Worm (Caenorhabditis elegans) whole organism, late embryonic: ENCODE results near the gene K07F5.8.
A peak's percentile ranks its signal among the peaks of the same experiment; 100 is the strongest.
"Not testable (repeated sequence)": the region's sequence is repeated elsewhere in the genome, so short reads cannot be mapped to it uniquely, and the experiment has no call there.

Source experiments
- C38D4.7 ChIP-seq: fragments of 200-800 bp; sonication (Bioruptor generic); optimal IDR thresholded peaks from 2 replicates; lab custom pipeline; 2018; ENCODE audit warnings: mild to moderate bottlenecking, missing genetic modification characterization, moderate library complexity, missing compliant biosample characterization
- K02D7.2 ChIP-seq: sonication (generic microtip); optimal IDR thresholded peaks from 2 replicates; lab custom pipeline; 2017; ENCODE audit warnings: mild to moderate bottlenecking, missing genetic modification characterization, missing compliant biosample characterization
- T23F11.4 ChIP-seq: fragments of 200-800 bp; sonication (Bioruptor generic); optimal IDR thresholded peaks from 2 replicates; lab custom pipeline; 2018; ENCODE audit warnings: mild to moderate bottlenecking, missing genetic modification characterization, missing compliant biosample characterization
- Y22D7AL.16 ChIP-seq: sonication (generic microtip); optimal IDR thresholded peaks from 2 replicates; lab custom pipeline; 2016; ENCODE audit warnings: missing genetic modification characterization, missing compliant biosample characterization
- ama-1 ChIP-seq: fragments of 150-350 bp; optimal IDR thresholded peaks from 2 replicates; lab custom pipeline; 2014
- ceh-14 ChIP-seq: sonication (generic microtip); optimal IDR thresholded peaks from 2 replicates; lab custom pipeline; 2016; ENCODE audit warnings: missing genotype, missing genetic modification characterization, missing compliant biosample characterization
- ceh-2 ChIP-seq: sonication (generic microtip); optimal IDR thresholded peaks from 2 replicates; lab custom pipeline; 2016; ENCODE audit warnings: missing genotype, missing genetic modification characterization, missing compliant biosample characterization
- ceh-30 ChIP-seq: fragments of 150-350 bp; optimal IDR thresholded peaks from 2 replicates; lab custom pipeline; 2014; ENCODE audit warnings: missing biosample characterization, missing genetic modification characterization
- ceh-34 ChIP-seq: sonication (generic microtip); optimal IDR thresholded peaks from 2 replicates; lab custom pipeline; 2016; ENCODE audit warnings: mild to moderate bottlenecking, missing genetic modification characterization, missing compliant biosample characterization
- elt-2 ChIP-seq: sonication (generic microtip); optimal IDR thresholded peaks from 2 replicates; lab custom pipeline; 2016; ENCODE audit warnings: missing genetic modification reagents, missing genetic modification characterization, missing compliant biosample characterization
- elt-4 ChIP-seq: sonication (generic microtip); optimal IDR thresholded peaks from 2 replicates; lab custom pipeline; 2016; ENCODE audit warnings: missing genetic modification characterization, missing compliant biosample characterization
- fax-1 ChIP-seq: sonication (generic microtip); optimal IDR thresholded peaks from 2 replicates; lab custom pipeline; 2016; ENCODE audit warnings: missing genotype, missing genetic modification characterization, missing compliant biosample characterization
- fkh-10 ChIP-seq: fragments of 150-350 bp; optimal IDR thresholded peaks from 2 replicates; lab custom pipeline; 2014; ENCODE audit warnings: missing biosample characterization, missing genetic modification reagents, missing genetic modification characterization
- gmeb-2 ChIP-seq: sonication (generic microtip); optimal IDR thresholded peaks from 2 replicates; lab custom pipeline; 2016; ENCODE audit warnings: missing genetic modification characterization, inconsistent platforms, missing compliant biosample characterization
- hlh-30 ChIP-seq: sonication (generic microtip); optimal IDR thresholded peaks from 2 replicates; lab custom pipeline; 2017; ENCODE audit warnings: antibody characterized with exemption, missing genetic modification characterization, missing compliant biosample characterization; ENCODE audit not compliant: insufficient read depth
- lim-6 ChIP-seq: sonication (generic microtip); optimal IDR thresholded peaks from 2 replicates; lab custom pipeline; 2016; ENCODE audit warnings: missing genetic modification characterization, missing compliant biosample characterization
- lin-11 ChIP-seq: fragments of 200-800 bp; sonication (Bioruptor generic); optimal IDR thresholded peaks from 2 replicates; lab custom pipeline; 2018; ENCODE audit warnings: mild to moderate bottlenecking, missing genetic modification characterization, missing compliant biosample characterization
- madf-2 ChIP-seq: sonication (generic microtip); optimal IDR thresholded peaks from 2 replicates; lab custom pipeline; 2017; ENCODE audit warnings: missing genetic modification characterization, missing compliant biosample characterization
- mec-3 ChIP-seq: sonication (generic microtip); optimal IDR thresholded peaks from 2 replicates; lab custom pipeline; 2016; ENCODE audit warnings: borderline replicate concordance, missing genetic modification characterization, missing compliant biosample characterization
- nfya-1 ChIP-seq: sonication (generic microtip); optimal IDR thresholded peaks from 2 replicates; lab custom pipeline; 2017; ENCODE audit warnings: missing genetic modification characterization, mild to moderate bottlenecking, missing compliant biosample characterization, antibody characterized with exemption, moderate library complexity
- pat-9 ChIP-seq: fragments of 200-800 bp; sonication (Bioruptor generic); optimal IDR thresholded peaks from 2 replicates; lab custom pipeline; 2018; ENCODE audit warnings: mild to moderate bottlenecking, missing genetic modification characterization, moderate library complexity, missing compliant biosample characterization
- pax-1 ChIP-seq: fragments of 150-350 bp; optimal IDR thresholded peaks from 2 replicates; lab custom pipeline; 2014; ENCODE audit warnings: missing biosample characterization, missing genetic modification characterization
- pqm-1 ChIP-seq: sonication (generic microtip); optimal IDR thresholded peaks from 2 replicates; lab custom pipeline; 2016; ENCODE audit warnings: missing genetic modification characterization, missing compliant biosample characterization
- pros-1 ChIP-seq: fragments of 150-350 bp; optimal IDR thresholded peaks from 2 replicates; lab custom pipeline; 2014; ENCODE audit warnings: missing biosample characterization, missing genetic modification reagents, missing genetic modification characterization
- rnt-1 ChIP-seq: sonication (generic microtip); optimal IDR thresholded peaks from 2 replicates; lab custom pipeline; 2016; ENCODE audit warnings: missing genetic modification characterization, missing compliant biosample characterization
- syd-9 ChIP-seq: sonication (generic microtip); optimal IDR thresholded peaks from 2 replicates; lab custom pipeline; 2016; ENCODE audit warnings: mild to moderate bottlenecking, missing genetic modification characterization, moderate library complexity, missing compliant biosample characterization
- tbx-2 ChIP-seq: sonication (generic microtip); optimal IDR thresholded peaks from 2 replicates; lab custom pipeline; 2016; ENCODE audit warnings: missing genetic modification characterization, missing compliant biosample characterization
- tbx-7 ChIP-seq: sonication (generic microtip); optimal IDR thresholded peaks from 2 replicates; lab custom pipeline; 2016; ENCODE audit warnings: missing genotype, missing genetic modification characterization, missing compliant biosample characterization
- unc-42 ChIP-seq: sonication (generic microtip); optimal IDR thresholded peaks from 2 replicates; lab custom pipeline; 2016; ENCODE audit warnings: missing genotype, missing genetic modification characterization, missing compliant biosample characterization

Gene K07F5.8

DNA sequence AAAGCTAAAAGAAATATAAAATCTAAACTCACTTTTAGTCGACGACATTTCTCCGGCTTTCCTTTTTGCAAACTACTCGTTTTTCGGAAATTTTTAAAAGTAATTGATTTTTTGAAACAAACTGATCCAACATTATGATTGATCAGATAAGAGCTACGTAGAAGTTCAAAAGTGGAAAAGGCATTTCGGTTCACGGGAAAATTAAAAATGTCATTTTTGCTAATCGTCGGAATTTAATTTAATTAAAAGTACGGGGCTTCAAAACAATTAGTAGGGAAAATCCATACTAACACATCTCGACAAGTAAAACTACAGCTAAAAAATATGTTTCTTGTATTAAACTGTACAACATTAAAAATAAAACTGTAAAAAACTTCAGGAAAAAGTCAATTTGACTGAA is at the start of gene K07F5.8:
K07F5.8 (minus strand) TSS at position 101 of the 400 bp plus-strand sequence.
- no peak for TF ChIP-seq fax-1
- no peak for TF ChIP-seq T23F11.4
- no peak for TF ChIP-seq ceh-2 (tag; lab: Kevin White, UChicago)
- no peak for TF ChIP-seq syd-9 (tag; lab: Kevin White, UChicago)
- TF ChIP-seq, all 69 proteins: peak for 0

DNA sequence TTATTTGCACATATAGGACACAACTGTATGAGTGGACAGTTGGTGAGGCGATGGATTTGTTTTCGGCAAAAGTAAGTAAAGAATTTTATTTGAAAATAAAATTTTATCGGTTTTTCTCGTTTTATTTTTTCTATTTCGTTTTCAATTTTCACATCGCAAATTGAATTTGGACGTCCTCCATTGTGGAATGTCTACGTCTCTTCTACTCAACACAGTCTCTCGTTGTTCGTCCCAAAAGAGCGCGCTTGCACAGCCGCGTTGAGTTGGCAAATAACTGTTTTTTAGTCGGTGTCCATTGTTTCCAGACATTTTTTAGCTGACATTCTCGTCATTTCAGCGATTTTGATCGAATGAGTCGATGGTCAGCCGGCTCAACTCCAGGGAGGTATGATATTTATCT is 49.7 kb upstream of the K07F5.8 start:
- TF ChIP-seq ceh-30 (no peak), elt-4 (no peak), unc-42 (peak; percentile 95), syd-9 (tag; lab: Kevin White, UChicago) (no peak)

DNA sequence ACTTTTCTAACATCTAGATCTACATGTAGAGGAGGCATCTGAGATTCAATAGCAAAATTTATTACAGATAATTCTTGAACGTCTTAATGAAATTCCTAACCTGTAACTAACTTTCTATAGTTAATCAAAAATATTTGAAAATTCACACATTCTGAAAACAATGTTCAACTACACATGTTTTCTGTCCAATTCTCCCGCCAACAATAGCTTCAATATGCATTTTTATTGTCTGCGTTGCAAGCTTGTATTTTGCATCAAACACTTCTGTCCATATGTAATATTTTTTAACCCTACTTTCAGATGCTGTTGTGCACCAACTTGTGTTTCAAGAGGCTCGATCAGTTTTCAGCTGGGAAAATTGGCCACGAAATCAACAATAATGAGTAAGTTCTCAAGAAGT is 49.2 kb upstream of the K07F5.8 start, which contains the start of gene tbc-3:
tbc-3 (plus strand) TSS at position 301 of the 400 bp plus-strand sequence.
- TF ChIP-seq tbx-7 (tag; lab: Kevin White, UChicago) (no peak), lim-6 (tag; lab: Kevin White, UChicago) (no peak), madf-2 (tag; lab: Kevin White, UChicago) (no peak), mec-3 (tag; lab: Kevin White, UChicago) (no peak), tbx-2 (tag; lab: Kevin White, UChicago) (no peak), K02D7.2 (tag; lab: Kevin White, UChicago) (no peak), C38D4.7 (GFP tag; lab: Kevin White, UChicago) (no peak), Y22D7AL.16 (tag; lab: Kevin White, UChicago) (no peak), ceh-14 (tag; lab: Kevin White, UChicago) (no peak), ama-1 (lab: Kevin White, UChicago) (no peak), nfya-1 (tag; lab: Kevin White, UChicago) (no peak), fkh-10 (GFP tag; lab: Kevin White, UChicago) (no peak)

DNA sequence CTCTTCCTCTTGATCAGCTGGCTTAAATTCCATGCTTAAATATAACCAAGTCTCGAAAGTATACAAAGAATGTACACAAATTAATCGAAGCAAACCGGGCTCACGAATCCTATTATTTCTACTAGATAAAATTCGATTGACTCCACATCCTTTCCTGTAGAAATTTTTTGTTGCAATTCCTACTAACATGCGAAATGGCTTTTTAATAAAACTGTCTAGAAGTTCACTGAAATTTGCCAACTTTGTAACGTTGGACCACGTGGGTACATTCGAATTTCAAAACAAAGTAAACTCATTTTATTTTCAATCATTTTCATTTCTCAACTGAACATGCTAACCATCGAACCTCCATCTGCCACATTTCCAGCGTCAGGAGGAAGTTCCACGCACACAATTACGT is 45.6 kb upstream of the K07F5.8 start, which contains the start of gene ssp-32:
ssp-32 (plus strand) TSS at position 301 of the 400 bp plus-strand sequence.
- TF ChIP-seq gmeb-2 (tag; lab: Kevin White, UChicago) = no peak
- TF ChIP-seq pax-1 (tag; lab: Kevin White, UChicago) = no peak
- no peak for TF ChIP-seq syd-9 (tag; lab: Kevin White, UChicago)
- TF ChIP-seq pqm-1 (tag; lab: Kevin White, UChicago) = no peak
- no peak for TF ChIP-seq hlh-30
- no peak for TF ChIP-seq pat-9 (tag; lab: Kevin White, UChicago)
- TF ChIP-seq ceh-34 (tag; lab: Kevin White, UChicago) = no peak
- no peak for TF ChIP-seq pros-1 (tag; lab: Kevin White, UChicago)
- no peak for TF ChIP-seq nfya-1 (tag; lab: Kevin White, UChicago)
- TF ChIP-seq ceh-30 = no peak

DNA sequence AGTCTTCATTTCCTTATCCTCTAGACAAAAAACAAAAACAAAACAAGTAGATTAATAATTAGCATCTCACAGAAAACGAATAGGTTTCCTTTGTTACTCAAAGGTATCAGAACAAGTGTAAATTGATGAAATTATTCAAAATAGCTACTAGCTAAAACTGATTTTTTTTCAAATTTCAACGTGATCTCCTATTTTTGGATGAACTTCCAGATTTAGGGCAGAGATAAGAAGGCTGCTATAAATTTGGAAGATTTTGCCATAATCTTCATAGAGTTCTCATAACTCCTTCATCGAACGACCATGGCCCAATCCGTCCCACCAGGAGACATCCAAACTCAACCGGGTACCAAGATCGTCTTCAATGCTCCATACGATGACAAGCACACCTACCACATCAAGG is 44.8 kb upstream of the K07F5.8 start, which contains the start of gene msp-77:
msp-77 (plus strand) TSS at position 301 of the 400 bp plus-strand sequence.
- TF ChIP-seq rnt-1; lin-11 (tag; lab: Kevin White, UChicago); K02D7.2 (tag; lab: Kevin White, UChicago): not testable (repeated sequence)

ce11 chrIV:9893649-9894048 is 44.1 kb upstream of the K07F5.8 start, which contains the start of gene sss-1:
Gene sss-1 (minus strand): TSS chrIV:9893749.
- not testable (repeated sequence) for TF ChIP-seq elt-2; pros-1 (tag; lab: Kevin White, UChicago); hlh-30

ce11 chrIV:9891938-9892337 is 42.4 kb upstream of the K07F5.8 start, which contains the start of gene F32B6.4:
Gene F32B6.4 (minus strand): TSS chrIV:9892038.
- no peak for TF ChIP-seq ceh-34 (tag; lab: Kevin White, UChicago)
